Fruit fly (Drosophila melanogaster) whole organism, embryonic: ENCODE measurements around the gene CG43367.
A peak's percentile ranks its signal among the peaks of the same experiment; 100 is the strongest.

Experiments used
- Aef1 ChIP-seq: fragments of 200-800 bp; sonication (Bioruptor generic); IDR thresholded peaks from 3 replicates; pipeline ENCODE4 v1.3.6; 2022; ENCODE audit warnings: missing biosample characterization, missing genetic modification characterization
- Atf3 ChIP-seq: fragments of 200-800 bp; sonication (Bioruptor generic); optimal IDR thresholded peaks from 3 replicates; lab custom pipeline; 2016; ENCODE audit warnings: missing biosample characterization, missing genetic modification characterization
- CG11398 ChIP-seq: fragments of 200-800 bp; sonication (Bioruptor generic); optimal IDR thresholded peaks from 2 replicates; lab custom pipeline; 2016; ENCODE audit warnings: missing biosample characterization, missing genetic modification characterization
- CG11723 ChIP-seq: fragments of 200-800 bp; sonication (Bioruptor generic); optimal IDR thresholded peaks from 2 replicates; lab custom pipeline; 2017; ENCODE audit warnings: missing biosample characterization, mild to moderate bottlenecking, missing genetic modification characterization
- CG12071 ChIP-seq: fragments of 200-800 bp; sonication (Bioruptor generic); optimal IDR thresholded peaks from 3 replicates; lab custom pipeline; 2018; ENCODE audit warnings: missing biosample characterization, mild to moderate bottlenecking, missing genetic modification characterization
- CG1233 ChIP-seq: fragments of 200-800 bp; sonication (Bioruptor generic); optimal IDR thresholded peaks from 4 replicates; lab custom pipeline; 2018; ENCODE audit warnings: missing biosample characterization, mild to moderate bottlenecking, missing genetic modification characterization
- CG14710 ChIP-seq: fragments of 200-800 bp; sonication (Bioruptor generic); optimal IDR thresholded peaks from 3 replicates; lab custom pipeline; 2019; ENCODE audit warnings: missing biosample characterization, mild to moderate bottlenecking, missing genetic modification characterization, moderate library complexity
- CG1647 ChIP-seq: fragments of 200-800 bp; sonication (Bioruptor generic); optimal IDR thresholded peaks from 3 replicates; lab custom pipeline; 2016; ENCODE audit warnings: missing biosample characterization, missing genetic modification characterization
- CG17361 ChIP-seq: fragments of 200-800 bp; sonication (Bioruptor generic); IDR thresholded peaks from 3 replicates; pipeline ENCODE4 v1.3.6; 2022; ENCODE audit warnings: missing biosample characterization, missing genetic modification characterization
- CG17385 ChIP-seq: fragments of 200-800 bp; sonication (Bioruptor generic); optimal IDR thresholded peaks from 3 replicates; lab custom pipeline; 2018; ENCODE audit warnings: missing biosample characterization, mild to moderate bottlenecking, missing genetic modification characterization
- CG18262 ChIP-seq: fragments of 200-800 bp; optimal IDR thresholded peaks from 3 replicates; lab custom pipeline; 2019; ENCODE audit warnings: missing biosample characterization, mild to moderate bottlenecking, missing genetic modification characterization, moderate library complexity
- CG2199 ChIP-seq: fragments of 200-800 bp; sonication (Bioruptor generic); IDR thresholded peaks from 3 replicates; pipeline ENCODE4 v1.3.6; 2022; ENCODE audit warnings: missing biosample characterization, missing genetic modification characterization
- CG32767 ChIP-seq: fragments of 200-800 bp; sonication (Bioruptor generic); IDR thresholded peaks from 2 replicates; pipeline ENCODE4 v1.3.6; 2022; ENCODE audit warnings: missing biosample characterization, missing genetic modification characterization
- CG4707 ChIP-seq: fragments of 200-800 bp; sonication (Bioruptor generic); optimal IDR thresholded peaks from 2 replicates; lab custom pipeline; 2018; ENCODE audit warnings: missing biosample characterization, mild to moderate bottlenecking, missing genetic modification characterization, moderate library complexity
- CG7745 ChIP-seq: fragments of 200-800 bp; sonication (Bioruptor generic); optimal IDR thresholded peaks from 2 replicates; lab custom pipeline; 2018; ENCODE audit warnings: missing biosample characterization, mild to moderate bottlenecking, missing genetic modification characterization, moderate library complexity
- CG7786 ChIP-seq: fragments of 200-800 bp; sonication (Bioruptor generic); optimal IDR thresholded peaks from 2 replicates; lab custom pipeline; 2016; ENCODE audit warnings: missing biosample characterization, missing genetic modification characterization
- CG7839 ChIP-seq: fragments of 200-800 bp; sonication (Bioruptor generic); optimal IDR thresholded peaks from 3 replicates; lab custom pipeline; 2018; ENCODE audit warnings: missing biosample characterization, mild to moderate bottlenecking, missing genetic modification characterization, moderate library complexity
- CG8281 ChIP-seq: fragments of 200-800 bp; sonication (Bioruptor generic); optimal IDR thresholded peaks from 2 replicates; lab custom pipeline; 2018; ENCODE audit warnings: missing biosample characterization, mild to moderate bottlenecking, missing genetic modification characterization, moderate library complexity
- CG8478 ChIP-seq: fragments of >200 bp; optimal IDR thresholded peaks from 2 replicates; lab custom pipeline; 2018
- D19B ChIP-seq: fragments of 200-800 bp; sonication (Bioruptor generic); optimal IDR thresholded peaks from 2 replicates; lab custom pipeline; 2017; ENCODE audit warnings: missing biosample characterization, mild to moderate bottlenecking, missing genetic modification characterization
- Dll ChIP-seq: fragments of 200-800 bp; sonication (Bioruptor generic); IDR thresholded peaks from 4 replicates; pipeline ENCODE4 v1.3.6; 2022; ENCODE audit warnings: missing biosample characterization, missing genetic modification characterization; ENCODE audit not compliant: partially characterized antibody
- Doc3 ChIP-seq: fragments of 200-800 bp; sonication (Bioruptor generic); IDR thresholded peaks from 3 replicates; pipeline ENCODE4 v1.3.6; 2022; ENCODE audit warnings: missing biosample characterization, missing genetic modification characterization; ENCODE audit not compliant: partially characterized antibody
- E2f2 ChIP-seq: fragments of 200-800 bp; sonication (Bioruptor generic); IDR thresholded peaks from 2 replicates; pipeline ENCODE4 v1.3.6; 2022; ENCODE audit warnings: missing biosample characterization, missing genetic modification characterization
- Eip74EF ChIP-seq, 2 experiments: fragments of 200-800 bp in 1 of 2; fragments of >200 bp in 1 of 2; sonication (Bioruptor generic) in 1 of 2; optimal IDR thresholded peaks; 2 replicates each; lab custom pipeline; 2017 to 2019; ENCODE audit warnings: missing biosample characterization in 2 of 2, missing genetic modification characterization in 2 of 2, mild to moderate bottlenecking in 1 of 2, moderate library complexity in 1 of 2
- Fer1 ChIP-seq: fragments of 200-800 bp; sonication (Bioruptor generic); optimal IDR thresholded peaks from 2 replicates; lab custom pipeline; 2017; ENCODE audit warnings: missing biosample characterization, mild to moderate bottlenecking, missing genetic modification characterization
- HHEX ChIP-seq: fragments of 200-800 bp; sonication (Bioruptor generic); optimal IDR thresholded peaks from 3 replicates; lab custom pipeline; 2017; ENCODE audit warnings: missing biosample characterization, mild to moderate bottlenecking, missing genetic modification characterization, missing genetic modification reagents
- Hmx ChIP-seq: fragments of 200-800 bp; sonication (Bioruptor generic); optimal IDR thresholded peaks from 2 replicates; lab custom pipeline; 2016; ENCODE audit warnings: missing biosample characterization, missing genetic modification characterization
- Mad ChIP-seq: fragments of 200-800 bp; sonication (Bioruptor generic); optimal IDR thresholded peaks from 2 replicates; lab custom pipeline; 2016; ENCODE audit warnings: missing biosample characterization, missing genetic modification characterization
- Myb ChIP-seq: fragments of 200-800 bp; sonication (Bioruptor generic); optimal IDR thresholded peaks from 2 replicates; lab custom pipeline; 2016; ENCODE audit warnings: missing biosample characterization, missing genetic modification characterization
- NC2α ChIP-seq: fragments of 200-800 bp; sonication (Bioruptor generic); optimal IDR thresholded peaks from 2 replicates; lab custom pipeline; 2016; ENCODE audit warnings: missing biosample characterization, missing genetic modification characterization
- Nf-YC ChIP-seq: fragments of 200-800 bp; optimal IDR thresholded peaks from 3 replicates; lab custom pipeline; 2019; ENCODE audit warnings: missing biosample characterization, mild to moderate bottlenecking, missing genetic modification characterization, moderate library complexity
- ac ChIP-seq: fragments of 200-800 bp; sonication (Bioruptor generic); optimal IDR thresholded peaks from 3 replicates; lab custom pipeline; 2017; ENCODE audit warnings: missing biosample characterization, mild to moderate bottlenecking, missing genetic modification characterization
- br ChIP-seq: fragments of >200 bp; optimal IDR thresholded peaks from 2 replicates; lab custom pipeline; 2017
- danr ChIP-seq: fragments of 200-800 bp; sonication (Bioruptor generic); IDR thresholded peaks from 2 replicates; pipeline ENCODE4 v1.3.6; 2022; ENCODE audit warnings: missing biosample characterization, missing genetic modification characterization
- dmrt11E ChIP-seq: fragments of 200-800 bp; sonication (Bioruptor generic); optimal IDR thresholded peaks from 3 replicates; lab custom pipeline; 2018; ENCODE audit warnings: missing biosample characterization, mild to moderate bottlenecking, missing genetic modification characterization, moderate library complexity
- emc ChIP-seq: fragments of 200-800 bp; sonication (Bioruptor generic); optimal IDR thresholded peaks from 2 replicates; lab custom pipeline; 2016; ENCODE audit warnings: missing biosample characterization, missing genetic modification characterization
- gcm2 ChIP-seq: fragments of 200-800 bp; sonication (Bioruptor generic); optimal IDR thresholded peaks from 2 replicates; lab custom pipeline; 2016; ENCODE audit warnings: missing biosample characterization, missing genetic modification characterization
- gfzf ChIP-seq: fragments of 200-800 bp; sonication (Bioruptor generic); optimal IDR thresholded peaks from 2 replicates; lab custom pipeline; 2016; ENCODE audit warnings: missing biosample characterization, mild to moderate bottlenecking, missing genetic modification characterization, moderate library complexity
- gt ChIP-seq: fragments of 200-800 bp; sonication (Bioruptor generic); IDR thresholded peaks from 2 replicates; pipeline ENCODE4 v1.3.6; 2022; ENCODE audit warnings: missing biosample characterization, missing genetic modification characterization
- hth ChIP-seq: fragments of >200 bp; optimal IDR thresholded peaks from 2 replicates; lab custom pipeline; 2017; ENCODE audit warnings: inconsistent platforms
- kni ChIP-seq: fragments of 200-800 bp; sonication (Bioruptor generic); optimal IDR thresholded peaks from 3 replicates; lab custom pipeline; 2017; ENCODE audit warnings: mild to moderate bottlenecking, missing biosample characterization, missing genetic modification reagents, missing genetic modification characterization
- lola ChIP-seq, 3 experiments: fragments of >200 bp in 2 of 3; fragments of 200-800 bp in 1 of 3; sonication (Bioruptor generic) in 1 of 3; optimal IDR thresholded peaks; 2 replicates each; lab custom pipeline; 2017 to 2019; ENCODE audit warnings: missing biosample characterization in 3 of 3, missing genetic modification characterization in 3 of 3, mild to moderate bottlenecking in 1 of 3, moderate library complexity in 1 of 3
- nmo ChIP-seq: fragments of 200-800 bp; sonication (Bioruptor generic); optimal IDR thresholded peaks from 2 replicates; lab custom pipeline; 2018; ENCODE audit warnings: missing biosample characterization, mild to moderate bottlenecking, missing genetic modification characterization, moderate library complexity
- pros ChIP-seq: fragments of 200-800 bp; sonication (Bioruptor generic); optimal IDR thresholded peaks from 3 replicates; lab custom pipeline; 2019; ENCODE audit warnings: missing biosample characterization, mild to moderate bottlenecking, missing genetic modification characterization, moderate library complexity
- scrt ChIP-seq: fragments of 200-800 bp; sonication (Bioruptor generic); optimal IDR thresholded peaks from 2 replicates; lab custom pipeline; 2018; ENCODE audit warnings: missing biosample characterization, mild to moderate bottlenecking, missing genetic modification characterization, moderate library complexity
- sens ChIP-seq: fragments of 200-800 bp; sonication (Bioruptor generic); peaks from one replicate; lab custom pipeline; 2016; ENCODE audit warnings: missing biosample characterization, missing genetic modification characterization
- seq ChIP-seq: fragments of 200-800 bp; sonication (Bioruptor generic); IDR thresholded peaks from 2 replicates; pipeline ENCODE4 v1.3.6; 2022; ENCODE audit warnings: missing biosample characterization, missing genetic modification characterization
- unc-4 ChIP-seq: fragments of 200-800 bp; sonication (Bioruptor generic); IDR thresholded peaks from 2 replicates; pipeline ENCODE4 v1.3.6; 2022; ENCODE audit warnings: missing biosample characterization, missing genetic modification characterization; ENCODE audit not compliant: partially characterized antibody
- unpg ChIP-seq: fragments of 200-800 bp; sonication (Bioruptor generic); optimal IDR thresholded peaks from 3 replicates; lab custom pipeline; 2018; ENCODE audit warnings: missing biosample characterization, mild to moderate bottlenecking, missing genetic modification characterization, moderate library complexity
- z ChIP-seq: fragments of 200-800 bp; sonication (Bioruptor generic); IDR thresholded peaks from 3 replicates; pipeline ENCODE4 v1.3.6; 2022; ENCODE audit warnings: missing biosample characterization, missing genetic modification characterization

Gene CG43367

dm6 chr3L:4169957-4170651, 23.7 kb upstream of the CG43367 start, which contains the start of gene Ero1L:
TSS of gene Ero1L (plus strand) at chr3L:4170404.
- TF ChIP-seq Hmx (GFP tag; lab: Kevin White, UChicago) (no peak), unc-4 (GFP tag; lab: Robert Waterston, UW) (no peak), scrt (GFP tag; lab: Kevin White, UChicago) (peak; percentile 15), Eip74EF (GFP tag; optimal IDR thresholded peaks at IDR 0.05; lab: Kevin White, UChicago) (no peak), CG17385 (GFP tag; lab: Kevin White, UChicago) (no peak), dmrt11E (tag; lab: Kevin White, UChicago) (no peak), kni (GFP tag; lab: Kevin White, UChicago) (peak; percentile 3), hth (lab: Kevin White, UChicago) (no peak), CG1233 (GFP tag; lab: Kevin White, UChicago) (no peak), CG11723 (GFP tag; lab: Kevin White, UChicago) (no peak), sens (peak; percentile 54), NC2α (GFP tag; lab: Kevin White, UChicago) (no peak), emc (GFP tag; lab: Kevin White, UChicago) (no peak), gfzf (peak; percentile 87), CG17361 (GFP tag; lab: Robert Waterston, UW) (peak; percentile 68; the same call in 2 of the 3 replicates), Atf3 (no peak), E2f2 (GFP tag; lab: Robert Waterston, UW) (peak; percentile 98), CG12071 (GFP tag; lab: Kevin White, UChicago) (peak; percentile 2), CG7839 (no peak), Aef1 (GFP tag; lab: Robert Waterston, UW) (peak; percentile 52), Fer1 (no peak), CG1647 (no peak), unpg (GFP tag; lab: Kevin White, UChicago) (peak; percentile 7), CG14710 (tag; lab: Kevin White, UChicago) (peak; percentile 73), gcm2 (GFP tag; lab: Kevin White, UChicago) (no peak), CG8478 (lab: Kevin White, UChicago) (no peak), Dll (GFP tag; lab: Robert Waterston, UW) (peak; percentile 41; the same call in 1 of the 4 replicates), Nf-YC (tag; lab: Kevin White, UChicago) (peak; percentile 60), CG18262 (tag; lab: Kevin White, UChicago) (peak; percentile 55), seq (no peak), Mad (GFP tag; lab: Kevin White, UChicago) (no peak), CG32767 (no peak), br (lab: Kevin White, UChicago) (no peak), CG2199 (GFP tag; lab: Robert Waterston, UW) (peak; percentile 65; the same call in 1 of the 3 replicates), lola (GFP tag; optimal IDR thresholded peaks at IDR 0.05; lab: Kevin White, UChicago) (no peak), danr (no peak), D19B (no peak), ac (GFP tag; lab: Kevin White, UChicago) (no peak), pros (no peak), gt (GFP tag; lab: Robert Waterston, UW) (no peak), Myb (GFP tag; lab: Kevin White, UChicago) (peak; percentile 93), CG4707 (no peak), CG8281 (tag; lab: Kevin White, UChicago) (no peak), nmo (GFP tag; lab: Kevin White, UChicago) (peak; percentile 53), HHEX (GFP tag; lab: Kevin White, UChicago) (no peak), z (no peak), Doc3 (GFP tag; lab: Robert Waterston, UW) (no peak), CG7745 (tag; lab: Kevin White, UChicago) (no peak), CG7786 (GFP tag; lab: Kevin White, UChicago) (no peak), CG11398 (GFP tag; lab: Kevin White, UChicago) (no peak)
